Fruit fly (Drosophila melanogaster): ENCODE measurements around the gene CG42540.

DNA sequence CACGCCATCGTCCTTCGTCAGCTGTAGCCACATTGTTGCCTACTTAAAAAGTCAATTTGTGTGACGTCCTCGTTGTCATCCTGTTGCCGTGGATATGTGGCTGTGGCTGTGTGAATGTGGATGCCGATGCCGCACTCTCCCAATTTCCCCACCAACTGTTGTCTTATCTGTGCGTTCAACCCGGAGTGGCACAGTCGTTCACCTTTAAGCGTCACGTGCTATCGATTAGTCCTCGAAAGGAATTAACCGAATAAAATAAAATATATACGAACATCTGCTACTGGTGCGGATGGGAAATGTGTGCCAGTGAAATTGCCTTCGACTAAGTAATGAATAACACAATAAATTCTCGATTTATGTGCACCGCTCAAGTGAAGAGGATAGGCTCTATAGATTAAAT lies 46.4 kb downstream of the CG42540 start:
- TF ChIP-seq CG8478 (optimal IDR thresholded peaks at IDR 0.05) = no peak
- no peak for TF ChIP-seq psq (optimal IDR thresholded peaks at IDR 0.05)
- TF ChIP-seq Dll (optimal IDR thresholded peaks at IDR 0.05) = no peak
- no peak for TF ChIP-seq EcR (GFP tag; optimal IDR thresholded peaks at IDR 0.05)
- no peak for TF ChIP-seq usp (GFP tag; optimal IDR thresholded peaks at IDR 0.05)
- no peak for TF ChIP-seq pan (optimal IDR thresholded peaks at IDR 0.05)

All from whole organism.